Fruit fly (Drosophila melanogaster) whole organism, prepupa: Measurements from ENCODE around the gene CG42637.

ENCODE experiments used
- Blimp-1 ChIP-seq: fragments of 200-800 bp; sonication (Bioruptor generic); optimal IDR thresholded peaks from 3 replicates; lab custom pipeline; 2017; ENCODE audit warnings: missing biosample characterization, missing genetic modification characterization, mild to moderate bottlenecking, moderate library complexity, missing genetic modification reagents
- CG10631 ChIP-seq: fragments of 200-800 bp; sonication (Bioruptor generic); optimal IDR thresholded peaks from 2 replicates; lab custom pipeline; 2016; ENCODE audit warnings: missing biosample characterization, missing genetic modification characterization
- CG10669 ChIP-seq: fragments of 200-800 bp; sonication (Bioruptor generic); optimal IDR thresholded peaks from 3 replicates; lab custom pipeline; 2018; ENCODE audit warnings: missing biosample characterization, mild to moderate bottlenecking, missing genetic modification characterization, moderate library complexity
- CG11294 ChIP-seq: fragments of 200-800 bp; sonication (Bioruptor generic); IDR thresholded peaks from 2 replicates; pipeline ENCODE4 v1.3.6; 2022; ENCODE audit warnings: missing biosample characterization, missing genetic modification characterization
- CG11902 ChIP-seq: fragments of 200-800 bp; sonication (Bioruptor generic); optimal IDR thresholded peaks from 3 replicates; lab custom pipeline; 2016; ENCODE audit warnings: missing biosample characterization, missing genetic modification characterization
- CG15336 ChIP-seq: fragments of 200-800 bp; sonication (Bioruptor generic); IDR thresholded peaks from 2 replicates; pipeline ENCODE4 v1.3.6; 2022; ENCODE audit warnings: missing biosample characterization, missing genetic modification characterization
- CG1621 ChIP-seq: fragments of 200-800 bp; sonication (Bioruptor generic); optimal IDR thresholded peaks from 3 replicates; lab custom pipeline; 2018; ENCODE audit warnings: missing biosample characterization, mild to moderate bottlenecking, missing genetic modification characterization
- CG16779 ChIP-seq: fragments of 200-800 bp; sonication (Bioruptor generic); optimal IDR thresholded peaks from 3 replicates; lab custom pipeline; 2017; ENCODE audit warnings: missing biosample characterization, mild to moderate bottlenecking, missing genetic modification characterization
- CG3032 ChIP-seq: fragments of 200-800 bp; optimal IDR thresholded peaks from 2 replicates; lab custom pipeline; 2019; ENCODE audit warnings: missing biosample characterization, mild to moderate bottlenecking, missing genetic modification characterization, moderate library complexity
- CG31627 ChIP-seq: fragments of 200-800 bp; sonication (Bioruptor generic); optimal IDR thresholded peaks from 3 replicates; lab custom pipeline; 2016; ENCODE audit warnings: missing biosample characterization, missing genetic modification characterization
- CG32006 ChIP-seq: fragments of 200-800 bp; sonication (Bioruptor generic); optimal IDR thresholded peaks from 3 replicates; lab custom pipeline; 2017; ENCODE audit warnings: missing biosample characterization, mild to moderate bottlenecking, missing genetic modification characterization
- CG34406 ChIP-seq: fragments of 200-800 bp; sonication (Bioruptor generic); optimal IDR thresholded peaks from 3 replicates; lab custom pipeline; 2016; ENCODE audit warnings: missing biosample characterization, missing genetic modification characterization
- CG3919 ChIP-seq: fragments of 200-800 bp; sonication (Bioruptor generic); optimal IDR thresholded peaks from 3 replicates; lab custom pipeline; 2016; ENCODE audit warnings: missing biosample characterization, missing genetic modification characterization
- CG4318 ChIP-seq: fragments of 200-800 bp; sonication (Bioruptor generic); optimal IDR thresholded peaks from 3 replicates; lab custom pipeline; 2017; ENCODE audit warnings: missing biosample characterization, mild to moderate bottlenecking, missing genetic modification characterization
- CG6163 ChIP-seq: fragments of 200-800 bp; sonication (Bioruptor generic); IDR thresholded peaks from 3 replicates; pipeline ENCODE4 v1.3.6; 2022; ENCODE audit warnings: missing biosample characterization, missing genetic modification characterization
- CG6276 ChIP-seq: fragments of 200-800 bp; sonication (Bioruptor generic); optimal IDR thresholded peaks from 2 replicates; lab custom pipeline; 2017; ENCODE audit warnings: missing biosample characterization, mild to moderate bottlenecking, missing genetic modification characterization
- CG6792 ChIP-seq: fragments of 200-800 bp; sonication (Bioruptor generic); optimal IDR thresholded peaks from 3 replicates; lab custom pipeline; 2016; ENCODE audit warnings: missing biosample characterization, missing genetic modification characterization
- CG6808 ChIP-seq: fragments of 200-800 bp; sonication (Bioruptor generic); optimal IDR thresholded peaks from 3 replicates; lab custom pipeline; 2017; ENCODE audit warnings: missing biosample characterization, missing genetic modification characterization, mild to moderate bottlenecking, moderate library complexity, missing genetic modification reagents
- CG6854 ChIP-seq: fragments of 200-800 bp; sonication (Bioruptor generic); optimal IDR thresholded peaks from 2 replicates; lab custom pipeline; 2017; ENCODE audit warnings: missing biosample characterization, mild to moderate bottlenecking, missing genetic modification characterization
- CG8119 ChIP-seq: fragments of 200-800 bp; sonication (Bioruptor generic); IDR thresholded peaks from 3 replicates; pipeline ENCODE4 v1.3.6; 2022; ENCODE audit warnings: missing biosample characterization, missing genetic modification characterization
- CG8319 ChIP-seq: fragments of 200-800 bp; sonication (Bioruptor generic); optimal IDR thresholded peaks from 3 replicates; lab custom pipeline; 2016; ENCODE audit warnings: missing biosample characterization, missing genetic modification characterization
- CG8632 ChIP-seq: fragments of 200-800 bp; sonication (Bioruptor generic); optimal IDR thresholded peaks from 3 replicates; lab custom pipeline; 2016; ENCODE audit warnings: missing biosample characterization, missing genetic modification characterization
- CG9139 ChIP-seq: fragments of 200-800 bp; sonication (Bioruptor generic); optimal IDR thresholded peaks from 3 replicates; lab custom pipeline; 2017; ENCODE audit warnings: missing biosample characterization, mild to moderate bottlenecking, missing genetic modification characterization
- Eip75B ChIP-seq: fragments of 200-800 bp; sonication (Bioruptor generic); optimal IDR thresholded peaks from 3 replicates; lab custom pipeline; 2016; ENCODE audit warnings: missing biosample characterization, missing genetic modification characterization
- Ets21C ChIP-seq: fragments of 200-800 bp; sonication (Bioruptor generic); optimal IDR thresholded peaks from 3 replicates; lab custom pipeline; 2016; ENCODE audit warnings: missing biosample characterization, missing genetic modification characterization
- Gug ChIP-seq: fragments of 200-800 bp; sonication (Bioruptor generic); IDR thresholded peaks from 2 replicates; pipeline ENCODE4 v1.3.6; 2022; ENCODE audit warnings: missing biosample characterization, missing genetic modification characterization
- Hr38 ChIP-seq: sonication (Bioruptor generic); optimal IDR thresholded peaks from 2 replicates; lab custom pipeline; 2016; ENCODE audit warnings: missing biosample characterization, missing genetic modification characterization
- Hr39 ChIP-seq: fragments of 200-800 bp; sonication (Bioruptor generic); optimal IDR thresholded peaks from 2 replicates; lab custom pipeline; 2016; ENCODE audit warnings: missing biosample characterization, missing genetic modification characterization
- Hr4 ChIP-seq: fragments of 200-800 bp; sonication (Bioruptor generic); optimal IDR thresholded peaks from 3 replicates; lab custom pipeline; 2016; ENCODE audit warnings: missing biosample characterization, missing genetic modification characterization
- Lpt ChIP-seq: fragments of 200-800 bp; sonication (Bioruptor generic); optimal IDR thresholded peaks from 3 replicates; lab custom pipeline; 2016; ENCODE audit warnings: missing biosample characterization, missing genetic modification characterization
- achi ChIP-seq: fragments of 200-800 bp; sonication (Bioruptor generic); optimal IDR thresholded peaks from 3 replicates; lab custom pipeline; 2016; ENCODE audit warnings: missing biosample characterization, missing genetic modification characterization
- cyc ChIP-seq: fragments of 200-800 bp; sonication (Bioruptor generic); optimal IDR thresholded peaks from 3 replicates; lab custom pipeline; 2016; ENCODE audit warnings: missing biosample characterization, missing genetic modification characterization
- dsx ChIP-seq: fragments of 200-800 bp; optimal IDR thresholded peaks from 3 replicates; lab custom pipeline; 2019; ENCODE audit warnings: missing biosample characterization, mild to moderate bottlenecking, missing genetic modification characterization, moderate library complexity; ENCODE audit not compliant: poor library complexity, severe bottlenecking
- esn ChIP-seq: fragments of 200-800 bp; sonication (Bioruptor generic); optimal IDR thresholded peaks from 2 replicates; lab custom pipeline; 2016; ENCODE audit warnings: missing biosample characterization, mild to moderate bottlenecking, missing genetic modification characterization, moderate library complexity
- fd59A ChIP-seq: fragments of 200-800 bp; sonication (Bioruptor generic); optimal IDR thresholded peaks from 2 replicates; lab custom pipeline; 2017; ENCODE audit warnings: missing biosample characterization, mild to moderate bottlenecking, missing genetic modification characterization, missing genetic modification reagents
- fd85E ChIP-seq: fragments of 200-800 bp; sonication (Bioruptor generic); optimal IDR thresholded peaks from 3 replicates; lab custom pipeline; 2016; ENCODE audit warnings: missing biosample characterization, missing genetic modification characterization
- fkh ChIP-seq: fragments of 200-800 bp; sonication (Bioruptor generic); optimal IDR thresholded peaks from 3 replicates; lab custom pipeline; 2017; ENCODE audit warnings: missing biosample characterization, mild to moderate bottlenecking, missing genetic modification characterization, moderate library complexity
- lz ChIP-seq: fragments of 200-800 bp; sonication (Bioruptor generic); optimal IDR thresholded peaks from 3 replicates; lab custom pipeline; 2016; ENCODE audit warnings: missing biosample characterization, missing genetic modification characterization
- pdm3 ChIP-seq: fragments of 200-800 bp; sonication (Bioruptor generic); optimal IDR thresholded peaks from 3 replicates; lab custom pipeline; 2016; ENCODE audit warnings: missing biosample characterization, missing genetic modification characterization
- salr ChIP-seq, 2 experiments: fragments of 200-800 bp; sonication (Bioruptor generic); optimal IDR thresholded peaks; 3 replicates each; lab custom pipeline; 2016 to 2018; ENCODE audit warnings: missing biosample characterization in 2 of 2, missing genetic modification characterization in 2 of 2, mild to moderate bottlenecking in 1 of 2
- ss ChIP-seq, 2 experiments: fragments of 200-800 bp; sonication (Bioruptor generic); optimal IDR thresholded peaks; 2 replicates in 1 of 2; 3 replicates in 1 of 2; lab custom pipeline; 2017 to 2018; ENCODE audit warnings: mild to moderate bottlenecking in 2 of 2, missing biosample characterization in 2 of 2, missing genetic modification characterization in 2 of 2, moderate library complexity in 1 of 2
- svp ChIP-seq: fragments of 200-800 bp; sonication (Bioruptor generic); peaks from one replicate; lab custom pipeline; 2016; ENCODE audit warnings: missing biosample characterization, missing genetic modification characterization
- topi ChIP-seq: fragments of 200-800 bp; sonication (Bioruptor generic); optimal IDR thresholded peaks from 3 replicates; lab custom pipeline; 2016; ENCODE audit warnings: missing biosample characterization, missing genetic modification characterization
- vri ChIP-seq: fragments of 200-800 bp; sonication (Bioruptor generic); optimal IDR thresholded peaks from 3 replicates; lab custom pipeline; 2016; ENCODE audit warnings: missing biosample characterization, mild to moderate bottlenecking, missing genetic modification characterization

The CG42637 gene

DNA sequence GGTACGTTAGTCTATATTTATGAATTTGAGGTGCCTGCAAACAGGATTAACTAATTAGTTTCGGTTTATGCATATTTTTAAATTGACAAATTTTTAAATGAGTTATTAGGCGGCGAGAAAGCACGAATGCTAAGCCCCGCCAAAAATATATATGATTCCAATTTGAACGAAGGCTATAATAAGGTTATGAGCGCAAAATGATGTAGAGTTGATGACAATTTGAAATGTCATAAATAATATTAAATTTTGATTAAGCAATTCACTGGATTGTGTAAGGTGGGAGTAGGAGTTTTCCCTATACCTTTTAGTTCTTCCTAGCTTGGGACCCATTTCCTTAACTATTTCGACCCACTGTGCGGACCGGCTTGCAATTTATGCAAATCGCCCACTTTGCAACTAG is 93.7 kb downstream of the CG42637 start (continued):
- TF ChIP-seq CG16779 (tag; lab: Kevin White, UChicago) (no peak), salr (GFP tag; optimal IDR thresholded peaks at IDR 0.05; lab: Kevin White, UChicago) (peak in 1 of 2 experiments; percentile 52), CG10631 (GFP tag; lab: Kevin White, UChicago) (peak; percentile 38), CG8632 (GFP tag; lab: Kevin White, UChicago) (peak; percentile 44), Ets21C (GFP tag; lab: Kevin White, UChicago) (peak; percentile 3), pdm3 (GFP tag; lab: Kevin White, UChicago) (peak; percentile 60), vri (GFP tag; lab: Kevin White, UChicago) (no peak), fkh (no peak), esn (GFP tag; lab: Kevin White, UChicago) (peak; percentile 53), CG10669 (GFP tag; lab: Kevin White, UChicago) (peak; percentile 20), CG31627 (peak; percentile 31), CG32006 (GFP tag; lab: Kevin White, UChicago) (peak; percentile 77), CG6163 (peak; percentile 75), CG3032 (tag; lab: Kevin White, UChicago) (peak; percentile 25), Gug (GFP tag; lab: Robert Waterston, UW) (no peak), lz (GFP tag; lab: Kevin White, UChicago) (peak; percentile 20), CG4318 (peak; percentile 36)

DNA sequence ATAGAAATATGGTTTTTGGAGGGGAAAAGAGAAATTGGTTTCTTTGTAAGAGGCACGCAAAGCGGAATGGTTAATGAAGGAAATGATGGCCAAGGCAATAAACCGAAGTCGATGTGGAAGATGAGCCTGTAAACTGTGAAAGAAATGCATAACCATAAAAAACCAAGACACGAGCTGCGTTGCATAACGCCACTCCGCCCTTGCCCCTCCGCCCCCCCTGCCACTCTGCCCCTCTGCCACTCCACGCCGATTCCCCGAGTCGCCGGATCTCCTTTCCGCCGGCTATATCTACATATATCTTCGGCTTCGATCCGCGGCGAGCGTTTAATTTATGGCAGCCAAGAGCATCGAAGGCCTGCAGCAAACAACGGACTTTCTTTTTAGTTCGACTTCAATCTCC is 94.7 kb downstream of the CG42637 start:
- TF ChIP-seq CG3919 (GFP tag; lab: Kevin White, UChicago) (no peak), CG1621 (tag; lab: Kevin White, UChicago) (no peak), Hr38 (GFP tag; lab: Kevin White, UChicago) (no peak), Ets21C (GFP tag; lab: Kevin White, UChicago) (no peak), CG6792 (GFP tag; lab: Kevin White, UChicago) (no peak), topi (GFP tag; lab: Kevin White, UChicago) (no peak), CG16779 (tag; lab: Kevin White, UChicago) (no peak), CG32006 (GFP tag; lab: Kevin White, UChicago) (no peak), Eip75B (GFP tag; lab: Kevin White, UChicago) (no peak), fd59A (GFP tag; lab: Kevin White, UChicago) (no peak), vri (GFP tag; lab: Kevin White, UChicago) (peak; percentile 15), CG8319 (GFP tag; lab: Kevin White, UChicago) (no peak), esn (GFP tag; lab: Kevin White, UChicago) (no peak), CG8119 (GFP tag; lab: Robert Waterston, UW) (no peak), Hr4 (GFP tag; lab: Kevin White, UChicago) (no peak), CG6276 (GFP tag; lab: Kevin White, UChicago) (no peak), CG11902 (GFP tag; lab: Kevin White, UChicago) (no peak), Blimp-1 (peak; percentile 72), fd85E (GFP tag; lab: Kevin White, UChicago) (no peak), ss (GFP tag; optimal IDR thresholded peaks at IDR 0.05; lab: Kevin White, UChicago) (no peak), CG6808 (GFP tag; lab: Kevin White, UChicago) (no peak), svp (GFP tag; lab: Kevin White, UChicago) (no peak), cyc (no peak), dsx (GFP tag; lab: Kevin White, UChicago) (peak; percentile 21), CG11294 (GFP tag; lab: Robert Waterston, UW) (no peak), CG9139 (GFP tag; lab: Kevin White, UChicago) (no peak), salr (GFP tag; optimal IDR thresholded peaks at IDR 0.05; lab: Kevin White, UChicago) (no peak), Lpt (GFP tag; lab: Kevin White, UChicago) (no peak), CG6854 (GFP tag; lab: Kevin White, UChicago) (peak; percentile 45), Hr39 (no peak), CG15336 (GFP tag; lab: Robert Waterston, UW) (no peak), achi (GFP tag; lab: Kevin White, UChicago) (no peak), CG34406 (no peak), CG8632 (GFP tag; lab: Kevin White, UChicago) (no peak), pdm3 (GFP tag; lab: Kevin White, UChicago) (no peak)
